Fruit fly (Drosophila melanogaster): Measurements from ENCODE around the gene GATAd.

Gene GATAd

dm6 chr2L:10379865-10380264, 46.3 kb downstream of the GATAd start, which contains the start of gene gny (continued):
- TF ChIP-seq Atf6 (GFP tag; IDR thresholded peaks at IDR 0.05) (no peak), HHEX (GFP tag; optimal IDR thresholded peaks at IDR 0.05) (no peak), ara (GFP tag; IDR thresholded peaks at IDR 0.05) (no peak), Rx (GFP tag; IDR thresholded peaks at IDR 0.05) (no peak), CG8281 (tag; optimal IDR thresholded peaks at IDR 0.05) (no peak), amos (GFP tag; IDR thresholded peaks at IDR 0.05; ENCODE audit: partially characterized antibody) (no peak; the same call in 1 of the 2 replicates), Dll (GFP tag; IDR thresholded peaks at IDR 0.05; ENCODE audit: partially characterized antibody) (no peak), slp2 (GFP tag; optimal IDR thresholded peaks at IDR 0.05) (no peak), Oaz (GFP tag; IDR thresholded peaks at IDR 0.05) (no peak), gsb-n (tag; optimal IDR thresholded peaks at IDR 0.05) (no peak), CG15514 (GFP tag; optimal IDR thresholded peaks at IDR 0.05) (peak; percentile 6), CG8290 (GFP tag; optimal IDR thresholded peaks at IDR 0.05) (no peak), CG8290 (tag; optimal IDR thresholded peaks at IDR 0.05) (peak in 1 of 2 experiments; percentile 61), ftz-f1 (GFP tag; optimal IDR thresholded peaks at IDR 0.05) (no peak), CG30020 (tag; optimal IDR thresholded peaks at IDR 0.05) (peak; percentile 97), CG7928 (GFP tag; optimal IDR thresholded peaks at IDR 0.05) (no peak), CG11398 (GFP tag; optimal IDR thresholded peaks at IDR 0.05) (no peak), maf-S (GFP tag; optimal IDR thresholded peaks at IDR 0.05) (no peak), D19A (tag; optimal IDR thresholded peaks at IDR 0.05) (no peak), dm (GFP tag; optimal IDR thresholded peaks at IDR 0.05) (no peak), dati (GFP tag; IDR thresholded peaks at IDR 0.05) (no peak), nerfin-2 (GFP tag; IDR thresholded peaks at IDR 0.05; ENCODE audit: partially characterized antibody) (no peak), fd96Cb (tag; optimal IDR thresholded peaks at IDR 0.05) (no peak), peb (GFP tag; IDR thresholded peaks at IDR 0.05) (no peak), CG14710 (tag; optimal IDR thresholded peaks at IDR 0.05) (peak; percentile 3), CG16813 (GFP tag; IDR thresholded peaks at IDR 0.05; ENCODE audit: partially characterized antibody) (peak; percentile 39; the same call in 2 of the 3 replicates), CG6654 (GFP tag; optimal IDR thresholded peaks at IDR 0.05) (no peak), B-H2 (GFP tag; optimal IDR thresholded peaks at IDR 0.05) (no peak), kay (GFP tag; optimal IDR thresholded peaks at IDR 0.05) (no peak), CG43689 (GFP tag; IDR thresholded peaks at IDR 0.05) (no peak), cwo (GFP tag; optimal IDR thresholded peaks at IDR 0.05) (no peak), CG7556 (GFP tag; optimal IDR thresholded peaks at IDR 0.05) (no peak), pnt (GFP tag; optimal IDR thresholded peaks at IDR 0.05) (no peak), CG33213 (GFP tag; optimal IDR thresholded peaks at IDR 0.05) (no peak), Adf1 (GFP tag; IDR thresholded peaks at IDR 0.05) (no peak), CTCF (GFP tag; optimal IDR thresholded peaks at IDR 0.05) (no peak), E2f2 (GFP tag; IDR thresholded peaks at IDR 0.05) (peak; percentile 77), CG15479 (GFP tag; optimal IDR thresholded peaks at IDR 0.05) (no peak), vfl (GFP tag; optimal IDR thresholded peaks at IDR 0.05) (no peak), Hmx (GFP tag; optimal IDR thresholded peaks at IDR 0.05) (no peak), pzg (GFP tag; optimal IDR thresholded peaks at IDR 0.05) (peak; percentile 81), CG13424 (tag; optimal IDR thresholded peaks at IDR 0.05) (no peak), CG13775 (GFP tag; optimal IDR thresholded peaks at IDR 0.05) (no peak), CG9727 (GFP tag; optimal IDR thresholded peaks at IDR 0.05) (no peak), CG10462 (GFP tag; optimal IDR thresholded peaks at IDR 0.05) (no peak), Mes4 (GFP tag; optimal IDR thresholded peaks at IDR 0.05) (no peak), CG10366 (GFP tag; IDR thresholded peaks at IDR 0.05) (no peak), Hsf (GFP tag; optimal IDR thresholded peaks at IDR 0.05) (no peak), br (optimal IDR thresholded peaks at IDR 0.05) (no peak), Dp (GFP tag; optimal IDR thresholded peaks at IDR 0.05) (peak; percentile 74), gcm2 (GFP tag; optimal IDR thresholded peaks at IDR 0.05) (no peak), Fer2 (tag; optimal IDR thresholded peaks at IDR 0.05) (no peak), ap (GFP tag; IDR thresholded peaks at IDR 0.05) (no peak)

All from whole organism, embryonic.